Worm (Caenorhabditis elegans): Measurements from ENCODE around the gene thk-1.

DNA sequence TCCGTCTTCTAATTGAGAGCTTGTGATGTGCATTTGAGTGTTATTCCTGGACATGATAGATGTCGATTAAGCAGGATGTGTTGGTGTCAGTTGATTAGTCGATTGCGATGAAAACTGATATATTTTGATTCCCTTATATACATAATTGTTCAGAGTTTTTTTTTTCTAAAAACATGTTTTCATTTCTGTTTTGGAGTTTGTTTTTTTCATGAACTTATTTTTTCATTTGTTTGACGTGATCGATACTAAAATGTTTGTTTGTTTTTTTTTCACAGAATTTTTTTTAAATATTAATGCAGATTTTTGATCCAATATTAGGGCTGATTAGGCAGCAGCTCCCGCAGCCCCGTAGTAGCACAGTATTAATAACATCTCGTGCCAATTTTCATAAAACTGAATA, 36.8 kb upstream of the thk-1 start, which contains the start of gene R09E10.2:
- TF ChIP-seq pha-4 (GFP tag; IDR thresholded peaks at IDR 0.05) (no peak), pha-4 (tag; optimal IDR thresholded peaks at IDR 0.05) (no peak), R02D3.7 (tag; optimal IDR thresholded peaks at IDR 0.05) (no peak), lin-39 (tag; optimal IDR thresholded peaks at IDR 0.05) (no peak), unc-130 (GFP tag; optimal IDR thresholded peaks at IDR 0.05) (no peak), lsy-2 (tag; optimal IDR thresholded peaks at IDR 0.05) (no peak), ztf-7 (tag; optimal IDR thresholded peaks at IDR 0.05) (no peak), skn-1 (tag; optimal IDR thresholded peaks at IDR 0.05) (no peak), zfp-2 (tag; optimal IDR thresholded peaks at IDR 0.05) (no peak), egl-27 (tag; optimal IDR thresholded peaks at IDR 0.05) (no peak), lin-15B (tag; optimal IDR thresholded peaks at IDR 0.05) (no peak), dpl-1 (GFP tag; optimal IDR thresholded peaks at IDR 0.05) (no peak), lin-1 (GFP tag; IDR thresholded peaks at IDR 0.05) (no peak)
